Worm (Caenorhabditis elegans): Measurements from ENCODE around the gene ZK1248.15.

ZK1248.15 gene

ce11 chrII:5794195-5794594, 44.2 kb downstream of the ZK1248.15 start, which contains the start of gene acdh-8:
TSS of gene acdh-8 (plus strand) at chrII:5794495.
- TF ChIP-seq alr-1 (tag; optimal IDR thresholded peaks at IDR 0.05), result no peak

- TF ChIP-seq nhr-129 (tag; optimal IDR thresholded peaks at IDR 0.05) (no peak), sma-9 (GFP tag; optimal IDR thresholded peaks at IDR 0.05) (no peak), sma-9 (tag; optimal IDR thresholded peaks at IDR 0.05) (no peak), nhr-10 (tag; optimal IDR thresholded peaks at IDR 0.05) (no peak), nhr-6 (tag; optimal IDR thresholded peaks at IDR 0.05) (no peak), lsy-2 (tag; optimal IDR thresholded peaks at IDR 0.05) (no peak), F13H6.1 (tag; optimal IDR thresholded peaks at IDR 0.05) (no peak), skn-1 (tag; optimal IDR thresholded peaks at IDR 0.05) (no peak), nhr-25 (tag; optimal IDR thresholded peaks at IDR 0.05) (no peak), ceh-82 (tag; optimal IDR thresholded peaks at IDR 0.05) (no peak), nhr-23 (tag; optimal IDR thresholded peaks at IDR 0.05) (no peak)
These were observed 45.9 kb downstream of the ZK1248.15 start, which contains the start of gene K05F1.14 for ce11 chrII:5792490-5792889. TSS of gene K05F1.14 (minus strand) at chrII:5792590.

DNA sequence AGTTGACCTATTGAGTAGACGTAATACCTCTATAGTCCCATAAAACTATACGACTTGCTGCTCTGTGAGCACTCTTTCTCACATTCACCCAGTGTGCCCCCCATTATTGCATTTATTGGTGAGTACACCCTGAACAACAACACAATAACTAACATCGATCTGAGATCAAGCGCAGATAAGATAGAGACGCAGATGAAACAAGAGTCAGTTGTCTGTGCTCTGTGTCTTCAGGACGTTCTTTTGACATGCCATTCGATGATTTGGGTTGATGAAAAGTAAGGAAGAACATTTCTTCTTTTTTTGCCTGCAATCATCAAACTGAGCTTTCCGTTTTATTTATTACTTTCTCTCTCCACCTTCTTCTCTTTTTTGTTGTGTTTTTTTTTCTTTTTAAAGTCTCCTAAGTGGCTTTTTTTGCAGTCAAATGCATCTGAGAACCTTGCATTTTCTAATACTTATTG, 48.0 kb downstream of the ZK1248.15 start, which contains the start of gene lect-2:
Gene lect-2 (plus strand): TSS at position 411 of the 461 bp plus-strand sequence.
- TF ChIP-seq lin-13 (GFP tag; optimal IDR thresholded peaks at IDR 0.05), result no peak
- no peak for TF ChIP-seq nhr-237 (tag; optimal IDR thresholded peaks at IDR 0.05)
- peak in 1 of 2 experiments; percentile 28 for TF ChIP-seq lsy-2 (tag; optimal IDR thresholded peaks at IDR 0.05)
- TF ChIP-seq elt-1 (tag; optimal IDR thresholded peaks at IDR 0.05), result peak; percentile 39
- peak; percentile 65 for TF ChIP-seq sma-9 (GFP tag; optimal IDR thresholded peaks at IDR 0.05)
- TF ChIP-seq sma-9 (tag; optimal IDR thresholded peaks at IDR 0.05), result no peak
- no peak for TF ChIP-seq ceh-82 (tag; optimal IDR thresholded peaks at IDR 0.05)
- TF ChIP-seq elt-3 (tag; optimal IDR thresholded peaks at IDR 0.05), result no peak
- TF ChIP-seq ztf-1 (GFP tag; conservative IDR thresholded peaks at IDR 0.05), result no peak
- TF ChIP-seq F13H6.1 (tag; optimal IDR thresholded peaks at IDR 0.05), result peak; percentile 22
- TF ChIP-seq nhr-129 (tag; optimal IDR thresholded peaks at IDR 0.05), result peak; percentile 40
- peak; percentile 11 for TF ChIP-seq C34F6.9 (tag; optimal IDR thresholded peaks at IDR 0.05)
- TF ChIP-seq unc-39 (tag; optimal IDR thresholded peaks at IDR 0.05), result no peak
- no peak for TF ChIP-seq egl-27 (tag; optimal IDR thresholded peaks at IDR 0.05)
- no peak for TF ChIP-seq dmd-4 (tag; optimal IDR thresholded peaks at IDR 0.05)

ce11 chrII:5788815-5789214, 49.5 kb downstream of the ZK1248.15 start, which contains the start of gene K05F1.13:
TSS of gene K05F1.13 (plus strand) at chrII:5789115.
- no peak for TF ChIP-seq ztf-4 (tag; optimal IDR thresholded peaks at IDR 0.05)
